Fruit fly (Drosophila melanogaster) whole organism, pupa: Measurements from ENCODE around the gene PrBP.
A peak's percentile ranks its signal among the peaks of the same experiment; 100 is the strongest.

Experiments
- CG10348 ChIP-seq: fragments of 200-800 bp; sonication (Bioruptor generic); IDR thresholded peaks from 2 replicates; pipeline ENCODE4 v1.3.6; 2022; ENCODE audit warnings: missing biosample characterization, missing genetic modification characterization
- CG13204 ChIP-seq: fragments of 200-800 bp; sonication (Bioruptor generic); optimal IDR thresholded peaks from 2 replicates; lab custom pipeline; 2018; ENCODE audit warnings: missing biosample characterization, mild to moderate bottlenecking, missing genetic modification characterization, moderate library complexity
- CG14655 ChIP-seq: fragments of 200-800 bp; sonication (Bioruptor generic); optimal IDR thresholded peaks from 3 replicates; lab custom pipeline; 2017; ENCODE audit warnings: mild to moderate bottlenecking, missing biosample characterization, missing genetic modification reagents, missing genetic modification characterization
- CG15710 ChIP-seq: fragments of 200-800 bp; sonication (Bioruptor generic); optimal IDR thresholded peaks from 2 replicates; lab custom pipeline; 2018; ENCODE audit warnings: missing biosample characterization, mild to moderate bottlenecking, missing genetic modification characterization, moderate library complexity
- CG17806 ChIP-seq: fragments of 200-800 bp; sonication (Bioruptor generic); optimal IDR thresholded peaks from 2 replicates; lab custom pipeline; 2018; ENCODE audit warnings: missing biosample characterization, mild to moderate bottlenecking, missing genetic modification characterization, moderate library complexity
- CG32121 ChIP-seq: fragments of 200-800 bp; sonication (Bioruptor generic); IDR thresholded peaks from 2 replicates; pipeline ENCODE4 v1.3.6; 2022; ENCODE audit warnings: missing biosample characterization, missing genetic modification characterization
- CG34367 ChIP-seq: fragments of 200-800 bp; sonication (Bioruptor generic); optimal IDR thresholded peaks from 2 replicates; lab custom pipeline; 2018; ENCODE audit warnings: missing biosample characterization, mild to moderate bottlenecking, missing genetic modification characterization
- CG4496 ChIP-seq: fragments of 200-800 bp; sonication (Bioruptor generic); IDR thresholded peaks from 3 replicates; pipeline ENCODE4 v1.3.6; 2022; ENCODE audit warnings: missing biosample characterization, missing genetic modification characterization
- CG8159 ChIP-seq: fragments of 200-800 bp; sonication (Bioruptor generic); optimal IDR thresholded peaks from 3 replicates; lab custom pipeline; 2018; ENCODE audit warnings: missing biosample characterization, mild to moderate bottlenecking, missing genetic modification characterization, moderate library complexity
- CG8301 ChIP-seq: fragments of 200-800 bp; sonication (Bioruptor generic); optimal IDR thresholded peaks from 2 replicates; lab custom pipeline; 2018; ENCODE audit warnings: missing biosample characterization, mild to moderate bottlenecking, missing genetic modification characterization
- CG9948 ChIP-seq: fragments of 200-800 bp; sonication (Bioruptor generic); optimal IDR thresholded peaks from 2 replicates; lab custom pipeline; 2018; ENCODE audit warnings: missing biosample characterization, mild to moderate bottlenecking, missing genetic modification characterization, moderate library complexity
- D1 ChIP-seq: fragments of 200-800 bp; sonication (Bioruptor generic); optimal IDR thresholded peaks from 2 replicates; lab custom pipeline; 2018; ENCODE audit warnings: missing biosample characterization, mild to moderate bottlenecking, missing genetic modification characterization, moderate library complexity
- EcR ChIP-seq: fragments of 200-800 bp; sonication (Bioruptor generic); optimal IDR thresholded peaks from 3 replicates; lab custom pipeline; 2019; ENCODE audit warnings: missing biosample characterization, missing genetic modification characterization, mild to moderate bottlenecking, moderate library complexity, missing genetic modification reagents
- Pif1A ChIP-seq: fragments of 200-800 bp; sonication (Bioruptor generic); optimal IDR thresholded peaks from 3 replicates; lab custom pipeline; 2016; ENCODE audit warnings: missing biosample characterization, missing genetic modification characterization
- Pif1B ChIP-seq: fragments of 200-800 bp; sonication (Bioruptor generic); optimal IDR thresholded peaks from 3 replicates; lab custom pipeline; 2016; ENCODE audit warnings: missing biosample characterization, missing genetic modification characterization
- Snoo ChIP-seq: fragments of 200-800 bp; sonication (Bioruptor generic); optimal IDR thresholded peaks from 3 replicates; lab custom pipeline; 2017; ENCODE audit warnings: missing biosample characterization, mild to moderate bottlenecking, missing genetic modification characterization, inconsistent platforms
- fd96Ca ChIP-seq: fragments of 200-800 bp; sonication (Bioruptor generic); IDR thresholded peaks from 3 replicates; pipeline ENCODE4 v1.3.6; 2022; ENCODE audit warnings: missing biosample characterization, missing genetic modification characterization
- gl ChIP-seq: fragments of 200-800 bp; sonication (Bioruptor generic); optimal IDR thresholded peaks from 2 replicates; lab custom pipeline; 2018; ENCODE audit warnings: missing biosample characterization, mild to moderate bottlenecking, missing genetic modification characterization

The PrBP gene

DNA sequence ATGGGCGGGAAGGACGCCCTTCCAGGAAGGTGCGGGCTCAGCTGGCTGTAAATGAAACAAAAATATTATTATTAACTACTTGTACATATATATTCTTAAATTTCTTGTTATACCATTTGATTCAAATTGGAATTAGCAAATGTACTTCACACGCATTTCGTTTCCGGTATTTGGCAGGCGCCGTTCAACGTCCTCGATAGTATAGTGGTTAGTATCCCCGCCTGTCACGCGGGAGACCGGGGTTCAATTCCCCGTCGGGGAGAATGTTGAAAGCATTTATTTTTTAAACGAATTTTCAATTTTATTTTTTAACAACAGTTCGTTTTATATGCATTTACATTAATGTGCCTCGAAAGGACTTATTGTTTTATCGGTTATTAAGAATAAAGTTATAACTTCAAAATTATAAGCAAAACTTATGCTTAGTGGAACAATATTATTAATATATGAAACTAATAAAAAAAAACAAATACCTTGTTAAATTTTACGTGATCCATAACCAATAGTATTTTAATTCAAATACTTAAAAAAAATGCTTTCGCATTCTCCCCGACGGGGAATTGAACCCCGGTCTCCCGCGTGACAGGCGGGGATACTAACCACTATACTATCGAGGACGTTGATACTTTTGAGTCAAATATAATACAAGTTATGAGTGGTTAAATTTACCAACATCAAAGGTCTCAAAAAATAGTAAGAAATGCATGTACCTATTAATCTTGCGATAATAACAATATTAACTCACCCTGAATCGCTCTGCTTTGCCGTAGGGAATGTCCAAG is 2.3 kb downstream of the PrBP start:
- TF ChIP-seq CG8301 (tag; lab: Kevin White, UChicago) (no peak), EcR (GFP tag; lab: Kevin White, UChicago) (no peak), fd96Ca (GFP tag; lab: Robert Waterston, UW) (no peak)
- TF ChIP-seq, all 21 proteins: peak for 0

DNA sequence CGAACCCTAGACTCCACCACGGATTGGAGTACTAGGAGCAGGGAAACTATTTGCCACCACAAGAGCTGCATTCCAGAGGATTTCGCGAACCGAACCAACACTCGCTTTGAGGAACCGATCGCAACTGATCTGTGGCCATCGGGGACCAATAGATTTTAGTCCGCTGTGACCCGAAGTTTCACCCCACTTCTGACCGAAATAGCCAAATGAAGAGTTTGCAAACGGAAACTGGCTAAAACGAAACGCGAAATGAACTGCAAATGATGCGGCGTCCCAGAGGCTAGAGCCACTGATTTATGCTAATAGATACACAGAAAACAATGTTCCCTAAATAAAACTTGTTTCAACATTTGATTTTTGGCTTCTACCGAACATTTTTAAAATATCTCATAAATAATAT is 6.0 kb downstream of the PrBP start, which contains the start of gene CG9287:
Gene CG9287, minus strand, starts transcription at position 101 of the 400 bp plus-strand sequence.
- TF ChIP-seq CG10348 (GFP tag; lab: Robert Waterston, UW) (no peak), CG8159 (no peak), CG9948 (tag; lab: Kevin White, UChicago) (no peak), D1 (tag; lab: Kevin White, UChicago) (no peak), CG34367 (tag; lab: Kevin White, UChicago) (no peak), CG32121 (no peak), CG13204 (GFP tag; lab: Kevin White, UChicago) (no peak), fd96Ca (GFP tag; lab: Robert Waterston, UW) (no peak)

DNA sequence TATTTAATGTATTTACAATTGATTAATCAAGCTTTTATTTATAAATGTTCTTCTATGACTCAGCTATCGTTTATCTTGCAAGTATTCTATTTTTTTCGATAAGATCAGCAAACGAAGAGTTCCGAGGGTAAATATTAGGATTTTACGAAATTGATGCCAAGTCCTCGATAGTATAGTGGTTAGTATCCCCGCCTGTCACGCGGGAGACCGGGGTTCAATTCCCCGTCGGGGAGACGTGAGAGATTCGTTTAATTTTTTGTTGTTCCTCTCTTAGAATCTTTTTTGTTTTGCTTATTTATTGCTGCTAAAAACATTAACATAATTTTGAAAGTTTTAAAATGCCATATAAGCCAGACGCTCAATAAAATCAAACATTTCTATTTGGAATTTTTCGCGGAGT is 6.8 kb downstream of the PrBP start:
- TF ChIP-seq CG8301 (tag; lab: Kevin White, UChicago) (no peak), Pif1A (GFP tag; lab: Kevin White, UChicago) (no peak), D1 (tag; lab: Kevin White, UChicago) (no peak), gl (no peak), Pif1B (GFP tag; lab: Kevin White, UChicago) (no peak), CG8159 (no peak), Snoo (tag; lab: Kevin White, UChicago) (no peak), CG34367 (tag; lab: Kevin White, UChicago) (no peak), CG15710 (tag; lab: Kevin White, UChicago) (no peak), CG9948 (tag; lab: Kevin White, UChicago) (no peak), CG4496 (GFP tag; lab: Robert Waterston, UW) (no peak)

DNA sequence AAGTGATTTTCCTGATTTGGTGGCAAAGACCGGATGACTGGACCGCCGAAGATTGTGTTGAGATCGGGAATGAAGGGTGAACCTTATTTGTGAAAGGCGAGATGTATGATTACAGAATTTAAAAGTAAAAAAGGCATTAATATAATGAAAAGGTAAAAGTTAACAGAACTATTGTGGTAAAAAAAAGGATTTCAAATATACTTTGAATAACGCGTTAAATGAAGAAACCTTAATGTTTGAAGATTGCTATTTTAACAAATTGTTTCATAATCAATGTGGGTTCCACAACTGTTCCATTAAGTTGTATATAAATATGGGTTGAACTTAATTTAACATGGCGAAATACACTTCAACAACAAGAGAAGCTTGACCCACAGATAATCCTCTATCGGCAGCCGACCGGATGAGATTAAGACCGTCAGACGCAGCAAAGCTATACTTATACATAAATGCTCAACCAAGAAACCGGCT is 13.4 kb downstream of the PrBP start, which contains the start of gene Glt:
Gene Glt, plus strand, starts transcription at position 421 of the 471 bp plus-strand sequence.
- TF ChIP-seq CG17806 (no peak), fd96Ca (GFP tag; lab: Robert Waterston, UW) (no peak), Pif1A (GFP tag; lab: Kevin White, UChicago) (peak; percentile 41), CG8159 (peak; percentile 79), CG14655 (peak; percentile 49)

DNA sequence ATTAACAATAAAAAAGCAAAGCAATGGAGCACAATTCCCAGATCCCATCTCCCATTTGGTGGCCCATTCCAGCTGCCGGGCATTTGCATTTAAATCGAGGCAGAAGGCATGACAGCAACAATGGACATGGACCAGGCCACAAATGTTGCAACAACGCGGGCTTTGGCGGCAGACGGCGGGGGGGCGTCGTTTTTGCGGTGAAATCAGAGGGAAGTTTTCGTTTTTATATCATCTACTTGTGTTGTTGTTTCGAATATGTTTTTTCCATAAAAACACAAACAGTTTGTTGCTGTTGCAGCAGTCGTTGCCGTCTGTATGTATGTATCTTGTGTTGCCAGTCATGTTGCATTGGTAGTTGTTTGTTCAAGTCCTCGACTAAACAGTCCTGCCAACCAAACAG is 26.2 kb downstream of the PrBP start:
- no peak for TF ChIP-seq D1 (tag; lab: Kevin White, UChicago)
